Fruit fly (Drosophila melanogaster) whole organism, embryonic: ENCODE measurements around the gene mxc.

Experiments
- Abd-B ChIP-seq: fragments of 200-800 bp; sonication (Bioruptor generic); optimal IDR thresholded peaks from 2 replicates; lab custom pipeline; 2018; ENCODE audit warnings: missing biosample characterization, mild to moderate bottlenecking, missing genetic modification characterization, moderate library complexity
- CG12155 ChIP-seq: fragments of 200-800 bp; sonication (Bioruptor generic); optimal IDR thresholded peaks from 3 replicates; lab custom pipeline; 2016; ENCODE audit warnings: missing biosample characterization, missing genetic modification characterization
- CG13287 ChIP-seq: fragments of 200-800 bp; sonication (Bioruptor generic); IDR thresholded peaks from 2 replicates; pipeline ENCODE4 v1.3.6; 2022; ENCODE audit warnings: missing biosample characterization, missing genetic modification characterization; ENCODE audit not compliant: partially characterized antibody
- CG13296 ChIP-seq: fragments of 200-800 bp; sonication (Bioruptor generic); optimal IDR thresholded peaks from 3 replicates; lab custom pipeline; 2018; ENCODE audit warnings: missing biosample characterization, mild to moderate bottlenecking, missing genetic modification characterization
- CG13894 ChIP-seq: fragments of 200-800 bp; sonication (Bioruptor generic); optimal IDR thresholded peaks from 3 replicates; lab custom pipeline; 2018; ENCODE audit warnings: missing biosample characterization, mild to moderate bottlenecking, missing genetic modification characterization, moderate library complexity
- CG14667 ChIP-seq: fragments of 200-800 bp; sonication (Bioruptor generic); IDR thresholded peaks from 2 replicates; pipeline ENCODE4 v1.3.6; 2022; ENCODE audit warnings: missing biosample characterization, missing genetic modification characterization
- CG14860 ChIP-seq: fragments of 200-800 bp; sonication (Bioruptor generic); IDR thresholded peaks from 3 replicates; pipeline ENCODE4 v1.3.6; 2022; ENCODE audit warnings: missing biosample characterization, missing genetic modification characterization; ENCODE audit not compliant: partially characterized antibody
- CG17385 ChIP-seq: fragments of 200-800 bp; sonication (Bioruptor generic); optimal IDR thresholded peaks from 3 replicates; lab custom pipeline; 2018; ENCODE audit warnings: missing biosample characterization, mild to moderate bottlenecking, missing genetic modification characterization
- CG17829 ChIP-seq: fragments of 200-800 bp; optimal IDR thresholded peaks from 2 replicates; lab custom pipeline; 2019; ENCODE audit warnings: missing biosample characterization, mild to moderate bottlenecking, missing genetic modification characterization, moderate library complexity
- CG1832 ChIP-seq: fragments of 200-800 bp; sonication (Bioruptor generic); optimal IDR thresholded peaks from 2 replicates; lab custom pipeline; 2017; ENCODE audit warnings: missing biosample characterization, mild to moderate bottlenecking, missing genetic modification characterization, inconsistent platforms
- CG18476 ChIP-seq: fragments of 200-800 bp; sonication (Bioruptor generic); optimal IDR thresholded peaks from 2 replicates; lab custom pipeline; 2016; ENCODE audit warnings: missing biosample characterization, mild to moderate bottlenecking, missing genetic modification characterization
- CG2116 ChIP-seq: fragments of 200-800 bp; sonication (Bioruptor generic); optimal IDR thresholded peaks from 3 replicates; lab custom pipeline; 2018; ENCODE audit warnings: missing biosample characterization, mild to moderate bottlenecking, missing genetic modification characterization
- CG2129 ChIP-seq: fragments of 200-800 bp; sonication (Bioruptor generic); IDR thresholded peaks from 2 replicates; pipeline ENCODE4 v1.3.6; 2022; ENCODE audit warnings: missing biosample characterization, missing genetic modification characterization; ENCODE audit not compliant: partially characterized antibody
- CG31441 ChIP-seq: fragments of 200-800 bp; sonication (Bioruptor generic); IDR thresholded peaks from 2 replicates; pipeline ENCODE4 v1.3.6; 2022; ENCODE audit warnings: missing biosample characterization, missing genetic modification characterization
- CG33557 ChIP-seq: fragments of 200-800 bp; sonication (Bioruptor generic); optimal IDR thresholded peaks from 2 replicates; lab custom pipeline; 2019; ENCODE audit warnings: missing biosample characterization, mild to moderate bottlenecking, missing genetic modification characterization, moderate library complexity
- CG6813 ChIP-seq: fragments of 200-800 bp; sonication (Bioruptor generic); optimal IDR thresholded peaks from 2 replicates; lab custom pipeline; 2017; ENCODE audit warnings: missing biosample characterization, missing genetic modification characterization, mild to moderate bottlenecking, moderate library complexity, missing genetic modification reagents
- CG7745 ChIP-seq: fragments of 200-800 bp; sonication (Bioruptor generic); optimal IDR thresholded peaks from 2 replicates; lab custom pipeline; 2018; ENCODE audit warnings: missing biosample characterization, mild to moderate bottlenecking, missing genetic modification characterization, moderate library complexity
- CG8089 ChIP-seq: fragments of 200-800 bp; sonication (Bioruptor generic); optimal IDR thresholded peaks from 3 replicates; lab custom pipeline; 2016; ENCODE audit warnings: missing biosample characterization, missing genetic modification characterization
- CG8359 ChIP-seq: fragments of 200-800 bp; sonication (Bioruptor generic); optimal IDR thresholded peaks from 2 replicates; lab custom pipeline; 2017; ENCODE audit warnings: missing biosample characterization, mild to moderate bottlenecking, missing genetic modification characterization, borderline replicate concordance
- CG8924 ChIP-seq: fragments of 200-800 bp; optimal IDR thresholded peaks from 3 replicates; lab custom pipeline; 2019; ENCODE audit warnings: missing biosample characterization, mild to moderate bottlenecking, missing genetic modification characterization, moderate library complexity
- CHES-1-like ChIP-seq: fragments of 200-800 bp; sonication (Bioruptor generic); optimal IDR thresholded peaks from 2 replicates; lab custom pipeline; 2016; ENCODE audit warnings: missing biosample characterization, missing genetic modification characterization
- CoRest ChIP-seq: fragments of 200-800 bp; sonication (Bioruptor generic); optimal IDR thresholded peaks from 3 replicates; lab custom pipeline; 2018; ENCODE audit warnings: missing biosample characterization, mild to moderate bottlenecking, missing genetic modification characterization, moderate library complexity
- Dek ChIP-seq: fragments of 200-800 bp; sonication (Bioruptor generic); optimal IDR thresholded peaks from 3 replicates; lab custom pipeline; 2019; ENCODE audit warnings: missing biosample characterization, mild to moderate bottlenecking, missing genetic modification characterization, moderate library complexity
- Dll ChIP-seq: fragments of 200-800 bp; sonication (Bioruptor generic); IDR thresholded peaks from 4 replicates; pipeline ENCODE4 v1.3.6; 2022; ENCODE audit warnings: missing biosample characterization, missing genetic modification characterization; ENCODE audit not compliant: partially characterized antibody
- Fer3 ChIP-seq: fragments of 200-800 bp; sonication (Bioruptor generic); optimal IDR thresholded peaks from 2 replicates; lab custom pipeline; 2018; ENCODE audit warnings: missing biosample characterization, mild to moderate bottlenecking, missing genetic modification characterization, moderate library complexity
- Sry-δ ChIP-seq: fragments of 200-800 bp; sonication (Bioruptor generic); optimal IDR thresholded peaks from 2 replicates; lab custom pipeline; 2016; ENCODE audit warnings: missing biosample characterization, missing genetic modification characterization
- TFAM ChIP-seq: fragments of 200-800 bp; sonication (Bioruptor generic); optimal IDR thresholded peaks from 2 replicates; lab custom pipeline; 2017; ENCODE audit warnings: missing biosample characterization, missing genetic modification characterization, inconsistent platforms
- bbx ChIP-seq: fragments of 200-800 bp; sonication (Bioruptor generic); IDR thresholded peaks from 2 replicates; pipeline ENCODE4 v1.3.6; 2022; ENCODE audit warnings: missing biosample characterization, missing genetic modification characterization; ENCODE audit not compliant: partially characterized antibody
- chinmo ChIP-seq: fragments of 200-800 bp; sonication (Bioruptor generic); IDR thresholded peaks from 4 replicates; pipeline ENCODE4 v1.3.6; 2022; ENCODE audit warnings: missing biosample characterization, missing genetic modification characterization; ENCODE audit not compliant: partially characterized antibody
- dan ChIP-seq: fragments of 200-800 bp; sonication (Bioruptor generic); IDR thresholded peaks from 2 replicates; pipeline ENCODE4 v1.3.6; 2022; ENCODE audit warnings: missing biosample characterization, missing genetic modification characterization
- dati ChIP-seq: fragments of 200-800 bp; sonication (Bioruptor generic); IDR thresholded peaks from 2 replicates; pipeline ENCODE4 v1.3.6; 2022; ENCODE audit warnings: missing biosample characterization, missing genetic modification characterization
- dmrt99B ChIP-seq: fragments of 200-800 bp; sonication (Bioruptor generic); optimal IDR thresholded peaks from 2 replicates; lab custom pipeline; 2018; ENCODE audit warnings: missing biosample characterization, mild to moderate bottlenecking, missing genetic modification characterization, moderate library complexity
- fd96Cb ChIP-seq: fragments of 200-800 bp; sonication (Bioruptor generic); optimal IDR thresholded peaks from 2 replicates; lab custom pipeline; 2018; ENCODE audit warnings: missing biosample characterization, mild to moderate bottlenecking, missing genetic modification characterization, moderate library complexity
- gfzf ChIP-seq: fragments of 200-800 bp; sonication (Bioruptor generic); optimal IDR thresholded peaks from 2 replicates; lab custom pipeline; 2016; ENCODE audit warnings: missing biosample characterization, mild to moderate bottlenecking, missing genetic modification characterization, moderate library complexity
- grau ChIP-seq: fragments of 200-800 bp; optimal IDR thresholded peaks from 3 replicates; lab custom pipeline; 2019; ENCODE audit warnings: missing biosample characterization, mild to moderate bottlenecking, missing genetic modification characterization, moderate library complexity
- ind ChIP-seq: fragments of 200-800 bp; sonication (Bioruptor generic); optimal IDR thresholded peaks from 3 replicates; lab custom pipeline; 2016; ENCODE audit warnings: missing biosample characterization, missing genetic modification characterization
- kay ChIP-seq: fragments of 200-800 bp; sonication (Bioruptor generic); optimal IDR thresholded peaks from 2 replicates; lab custom pipeline; 2016; ENCODE audit warnings: missing biosample characterization, missing genetic modification characterization
- lov ChIP-seq, 2 experiments: fragments of 200-800 bp in 1 of 2; fragments of >200 bp in 1 of 2; sonication (Bioruptor generic) in 1 of 2; IDR thresholded peaks in 1 of 2; optimal IDR thresholded peaks in 1 of 2; 2 replicates in 1 of 2; 3 replicates in 1 of 2; pipeline versions ENCODE4 v1.3.6 to Lab custom; 2017 to 2022; ENCODE audit warnings: missing biosample characterization in 1 of 2, missing genetic modification characterization in 1 of 2
- pan ChIP-seq, 4 experiments: fragments of >200 bp in 3 of 4; fragments of 200-800 bp in 1 of 4; sonication (Bioruptor generic) in 1 of 4; optimal IDR thresholded peaks in 3 of 4; IDR thresholded peaks in 1 of 4; 2 replicates each; pipeline versions ENCODE4 v1.3.6 to Lab custom; 2017 to 2022; ENCODE audit warnings: missing biosample characterization in 2 of 4, missing genetic modification characterization in 2 of 4, mixed read lengths in 1 of 4
- pita ChIP-seq: fragments of 200-800 bp; sonication (Bioruptor generic); optimal IDR thresholded peaks from 2 replicates; lab custom pipeline; 2017; ENCODE audit warnings: missing biosample characterization, mild to moderate bottlenecking, missing genetic modification characterization
- pzg ChIP-seq: fragments of 200-800 bp; sonication (Bioruptor generic); optimal IDR thresholded peaks from 3 replicates; lab custom pipeline; 2018; ENCODE audit warnings: missing biosample characterization, mild to moderate bottlenecking, missing genetic modification characterization, moderate library complexity
- row ChIP-seq: fragments of 200-800 bp; sonication (Bioruptor generic); IDR thresholded peaks from 3 replicates; pipeline ENCODE4 v1.3.6; 2022; ENCODE audit warnings: missing biosample characterization, missing genetic modification characterization
- salm ChIP-seq: fragments of 200-800 bp; sonication (Bioruptor generic); optimal IDR thresholded peaks from 2 replicates; lab custom pipeline; 2018; ENCODE audit warnings: missing biosample characterization, mild to moderate bottlenecking, missing genetic modification characterization
- sens-2 ChIP-seq: fragments of 200-800 bp; sonication (Bioruptor generic); IDR thresholded peaks from 2 replicates; pipeline ENCODE4 v1.3.6; 2022; ENCODE audit warnings: missing biosample characterization, missing genetic modification characterization
- unc-4 ChIP-seq: fragments of 200-800 bp; sonication (Bioruptor generic); IDR thresholded peaks from 2 replicates; pipeline ENCODE4 v1.3.6; 2022; ENCODE audit warnings: missing biosample characterization, missing genetic modification characterization; ENCODE audit not compliant: partially characterized antibody
- vnd ChIP-seq: fragments of 200-800 bp; sonication (Bioruptor generic); IDR thresholded peaks from 3 replicates; pipeline ENCODE4 v1.3.6; 2022; ENCODE audit warnings: missing biosample characterization, missing genetic modification characterization; ENCODE audit not compliant: partially characterized antibody
- vvl ChIP-seq: fragments of 200-800 bp; sonication (Bioruptor generic); IDR thresholded peaks from 2 replicates; pipeline ENCODE4 v1.3.6; 2022; ENCODE audit warnings: missing biosample characterization, missing genetic modification characterization

mxc gene

DNA sequence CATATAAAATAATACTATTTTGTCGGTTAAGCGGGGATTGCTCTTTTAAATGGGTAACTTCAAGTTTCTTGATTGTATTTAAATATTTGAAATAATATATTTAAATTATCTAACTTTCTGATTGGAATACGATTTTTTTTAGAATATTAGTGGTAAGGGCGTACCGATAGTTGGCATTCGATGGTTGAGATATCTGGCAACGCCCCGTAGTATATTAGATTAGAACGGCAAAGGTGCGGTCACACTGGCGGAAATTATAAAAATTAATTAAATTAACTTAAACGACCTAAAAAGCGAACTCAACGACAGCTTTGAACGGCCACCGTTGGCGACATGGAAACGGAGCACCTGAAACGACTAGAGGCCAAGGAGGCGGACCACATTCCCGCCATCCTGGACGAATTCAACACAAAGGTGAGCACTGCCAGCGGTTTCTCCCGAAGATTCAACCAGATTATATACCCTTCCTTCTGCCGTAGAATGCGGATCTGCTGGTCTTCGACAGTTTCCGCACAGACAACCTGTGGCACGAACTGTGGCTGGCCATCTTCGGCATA lies 12.8 kb upstream of the mxc start, which contains the start of gene ric8a (continued):
- peak; percentile 76 for TF ChIP-seq Dll (GFP tag; lab: Robert Waterston, UW)
- TF ChIP-seq dan (GFP tag; lab: Robert Waterston, UW): no peak
- peak; percentile 30 for TF ChIP-seq CG2129 (GFP tag; lab: Robert Waterston, UW)
- TF ChIP-seq fd96Cb (tag; lab: Kevin White, UChicago): no peak
- TF ChIP-seq CG13287 (GFP tag; lab: Robert Waterston, UW): peak; percentile 81
- TF ChIP-seq pita: no peak
- peak; percentile 38; the same call in 1 of the 2 replicates for TF ChIP-seq vvl (GFP tag; lab: Robert Waterston, UW)
- TF ChIP-seq CG7745 (tag; lab: Kevin White, UChicago): peak; percentile 99
- no peak for TF ChIP-seq CG6813 (GFP tag; lab: Kevin White, UChicago)
- no peak for TF ChIP-seq CG8089
- TF ChIP-seq grau: peak; percentile 27
- no peak for TF ChIP-seq lov (optimal IDR thresholded peaks at IDR 0.05; lab: Kevin White, UChicago)
- no peak for TF ChIP-seq lov (GFP tag; IDR thresholded peaks at IDR 0.05; lab: Robert Waterston, UW)
- peak; percentile 21 for TF ChIP-seq CG2116 (GFP tag; lab: Kevin White, UChicago)
- TF ChIP-seq bbx: peak; percentile 77
- TF ChIP-seq CG13296: no peak
- no peak for TF ChIP-seq CG18476 (GFP tag; lab: Kevin White, UChicago)
- no peak for TF ChIP-seq CG31441 (GFP tag; lab: Robert Waterston, UW)
- peak; percentile 75 for TF ChIP-seq vnd (GFP tag; lab: Robert Waterston, UW)
- peak; percentile 35 for TF ChIP-seq CG8924
- TF ChIP-seq CG12155 (GFP tag; lab: Kevin White, UChicago): no peak
- TF ChIP-seq row (GFP tag; lab: Robert Waterston, UW): peak; percentile 85
- TF ChIP-seq CHES-1-like (GFP tag; lab: Kevin White, UChicago): no peak
- 0 out of 4 replicates have a peak, but pooled peaks have one; percentile 49 for TF ChIP-seq chinmo (GFP tag; lab: Robert Waterston, UW)
- TF ChIP-seq dmrt99B (tag; lab: Kevin White, UChicago): no peak
- TF ChIP-seq Fer3 (tag; lab: Kevin White, UChicago): no peak
- peak; percentile 23 for TF ChIP-seq CG17829 (tag; lab: Kevin White, UChicago)
- no peak for TF ChIP-seq kay
- TF ChIP-seq CG33557 (GFP tag; lab: Kevin White, UChicago): no peak
- TF ChIP-seq CG8359 (GFP tag; lab: Kevin White, UChicago): no peak
- TF ChIP-seq salm (tag; lab: Kevin White, UChicago): no peak
- TF ChIP-seq pan (optimal IDR thresholded peaks at IDR 0.05; lab: Kevin White, UChicago): no peak
- TF ChIP-seq pan (GFP tag; optimal IDR thresholded peaks at IDR 0.05 in 1 of 2, IDR thresholded peaks at IDR 0.05 in 1 of 2): no peak
- TF ChIP-seq Dek (tag; lab: Kevin White, UChicago): peak; percentile 26
- TF ChIP-seq pzg (GFP tag; lab: Kevin White, UChicago): peak; percentile 54
- no peak for TF ChIP-seq CG14667 (GFP tag; lab: Robert Waterston, UW)
- TF ChIP-seq CoRest (tag; lab: Kevin White, UChicago): peak; percentile 36
- no peak for TF ChIP-seq CG17385 (GFP tag; lab: Kevin White, UChicago)
- TF ChIP-seq Sry-δ (GFP tag; lab: Kevin White, UChicago): peak; percentile 51
- TF ChIP-seq CG14860: peak; percentile 64; the same call in 2 of the 3 replicates
- TF ChIP-seq unc-4 (GFP tag; lab: Robert Waterston, UW): peak; percentile 76
- peak; percentile 58 for TF ChIP-seq gfzf (GFP tag; lab: Kevin White, UChicago)
- no peak for TF ChIP-seq CG13894 (tag; lab: Kevin White, UChicago)
- no peak for TF ChIP-seq TFAM
- TF ChIP-seq Abd-B (GFP tag; lab: Kevin White, UChicago): peak; percentile 32
- no peak for TF ChIP-seq dati
- no peak for TF ChIP-seq sens-2
- TF ChIP-seq CG1832: no peak
- TF ChIP-seq ind: no peak
